Worm (Caenorhabditis elegans) whole organism, L4/young adult: ENCODE results near the gene C27D6.3.

Experiments
- W03F9.2 ChIP-seq: fragments of 150-350 bp; optimal IDR thresholded peaks from 2 replicates; lab custom pipeline; 2014; ENCODE audit warnings: missing biosample characterization, missing genetic modification characterization
- him-1 ChIP-seq: sonication (generic microtip); optimal IDR thresholded peaks from 2 replicates; lab custom pipeline; 2016; ENCODE audit warnings: missing genotype, missing genetic modification reagents, missing genetic modification characterization, missing compliant biosample characterization

- TF ChIP-seq W03F9.2 (tag; lab: Kevin White, UChicago) (no peak), him-1 (tag; lab: Kevin White, UChicago) (no peak)
Observed at ce11 chrII:5131800-5132199, 42.5 kb downstream of the C27D6.3 start.
